Fruit fly (Drosophila melanogaster): Measurements from ENCODE around the gene amd.

amd gene

dm6 chr2L:19139751-19140150, 29.8 kb downstream of the amd start:
- TF ChIP-seq CG7368 (GFP tag; optimal IDR thresholded peaks at IDR 0.05) (no peak), Ets96B (tag; optimal IDR thresholded peaks at IDR 0.05) (no peak), CG6792 (GFP tag; optimal IDR thresholded peaks at IDR 0.05) (no peak), spab (GFP tag; optimal IDR thresholded peaks at IDR 0.05) (no peak), ss (GFP tag; optimal IDR thresholded peaks at IDR 0.05) (no peak), Blimp-1 (GFP tag; optimal IDR thresholded peaks at IDR 0.05) (no peak), CG3032 (tag; optimal IDR thresholded peaks at IDR 0.05) (no peak), pdm3 (GFP tag; optimal IDR thresholded peaks at IDR 0.05) (no peak), svp (GFP tag) (no peak), CG8119 (GFP tag; IDR thresholded peaks at IDR 0.05) (no peak), salr (GFP tag; optimal IDR thresholded peaks at IDR 0.05) (no peak), CG16779 (tag; optimal IDR thresholded peaks at IDR 0.05) (no peak), CG3919 (GFP tag; optimal IDR thresholded peaks at IDR 0.05) (no peak), CG34406 (GFP tag; optimal IDR thresholded peaks at IDR 0.05) (no peak), Eip93F (GFP tag; optimal IDR thresholded peaks at IDR 0.05) (no peak), CG6163 (GFP tag; IDR thresholded peaks at IDR 0.05) (no peak)

- TF ChIP-seq CG10631 (GFP tag; optimal IDR thresholded peaks at IDR 0.05) (no peak), esn (GFP tag; optimal IDR thresholded peaks at IDR 0.05) (no peak), CG11762 (GFP tag; optimal IDR thresholded peaks at IDR 0.05; ENCODE audit: insufficient read depth) (peak; percentile 20), CG15336 (GFP tag; IDR thresholded peaks at IDR 0.05) (no peak), CG4318 (GFP tag; optimal IDR thresholded peaks at IDR 0.05) (no peak), CG7368 (GFP tag; optimal IDR thresholded peaks at IDR 0.05) (peak; percentile 54), Hr38 (GFP tag; optimal IDR thresholded peaks at IDR 0.05) (no peak), svp (GFP tag) (peak; percentile 61), CG8632 (GFP tag; optimal IDR thresholded peaks at IDR 0.05) (no peak), CG10669 (GFP tag; optimal IDR thresholded peaks at IDR 0.05) (peak; percentile 45), CG16779 (tag; optimal IDR thresholded peaks at IDR 0.05) (no peak), pdm3 (GFP tag; optimal IDR thresholded peaks at IDR 0.05) (no peak), Ets96B (tag; optimal IDR thresholded peaks at IDR 0.05) (no peak), CG6792 (GFP tag; optimal IDR thresholded peaks at IDR 0.05) (no peak), acj6 (GFP tag; optimal IDR thresholded peaks at IDR 0.05) (no peak), Hr39 (GFP tag; optimal IDR thresholded peaks at IDR 0.05) (no peak), CG8319 (GFP tag; optimal IDR thresholded peaks at IDR 0.05) (no peak), CG6163 (GFP tag; IDR thresholded peaks at IDR 0.05) (peak; percentile 31; the same call in 1 of the 3 replicates), Eip78C (GFP tag) (peak; percentile 57), Sox15 (GFP tag; optimal IDR thresholded peaks at IDR 0.05) (no peak), Met (GFP tag; optimal IDR thresholded peaks at IDR 0.05) (peak; percentile 57), CG11902 (GFP tag; optimal IDR thresholded peaks at IDR 0.05) (no peak), Smox (GFP tag; optimal IDR thresholded peaks at IDR 0.05) (no peak), Lpt (GFP tag; optimal IDR thresholded peaks at IDR 0.05) (no peak), cyc (GFP tag; optimal IDR thresholded peaks at IDR 0.05) (no peak), CG31627 (GFP tag; optimal IDR thresholded peaks at IDR 0.05) (peak; percentile 17), CG11294 (GFP tag; IDR thresholded peaks at IDR 0.05) (no peak), net (GFP tag; optimal IDR thresholded peaks at IDR 0.05) (no peak), fd85E (GFP tag; optimal IDR thresholded peaks at IDR 0.05) (no peak), Ets21C (GFP tag; optimal IDR thresholded peaks at IDR 0.05) (no peak), CG6808 (GFP tag; optimal IDR thresholded peaks at IDR 0.05) (peak; percentile 17), CG32006 (GFP tag; optimal IDR thresholded peaks at IDR 0.05) (no peak), Eip75B (GFP tag; optimal IDR thresholded peaks at IDR 0.05) (peak; percentile 61), CG6854 (GFP tag; optimal IDR thresholded peaks at IDR 0.05) (peak; percentile 49), CG3032 (tag; optimal IDR thresholded peaks at IDR 0.05) (peak; percentile 25), OdsH (GFP tag; optimal IDR thresholded peaks at IDR 0.05) (no peak), fkh (GFP tag; optimal IDR thresholded peaks at IDR 0.05) (peak; percentile 85), dsx (GFP tag; optimal IDR thresholded peaks at IDR 0.05; ENCODE audit: poor library complexity, severe bottlenecking) (peak; percentile 51), CG1621 (tag; optimal IDR thresholded peaks at IDR 0.05) (no peak), dac (GFP tag; optimal IDR thresholded peaks at IDR 0.05) (no peak), eg (GFP tag; IDR thresholded peaks at IDR 0.05) (no peak), CG8119 (GFP tag; IDR thresholded peaks at IDR 0.05) (no peak)
These were observed 30.5 kb downstream of the amd start for dm6 chr2L:19140257-19140983.
